Fruit fly (Drosophila melanogaster): ENCODE results near the gene PyK.

Gene PyK

dm6 chr3R:22402355-22402754 is 35.0 kb downstream of the PyK start, which contains the start of gene CG13856:
CG13856 (plus strand) TSS chr3R:22402655.
- TF ChIP-seq CG4318 (GFP tag; optimal IDR thresholded peaks at IDR 0.05): no peak
- TF ChIP-seq CG10669 (GFP tag; optimal IDR thresholded peaks at IDR 0.05): no peak
- TF ChIP-seq CG6276 (GFP tag; optimal IDR thresholded peaks at IDR 0.05): no peak
- no peak for TF ChIP-seq Ets21C (GFP tag; optimal IDR thresholded peaks at IDR 0.05)
- TF ChIP-seq pdm3 (GFP tag; optimal IDR thresholded peaks at IDR 0.05): no peak
- no peak for TF ChIP-seq CG16779 (tag; optimal IDR thresholded peaks at IDR 0.05)
- no peak for TF ChIP-seq CG11294 (GFP tag; IDR thresholded peaks at IDR 0.05)
- no peak for TF ChIP-seq CG1621 (tag; optimal IDR thresholded peaks at IDR 0.05)
- TF ChIP-seq CG6808 (GFP tag; optimal IDR thresholded peaks at IDR 0.05): no peak
- no peak for TF ChIP-seq ss (GFP tag; optimal IDR thresholded peaks at IDR 0.05)
- TF ChIP-seq Hr4 (GFP tag; optimal IDR thresholded peaks at IDR 0.05): no peak
- TF ChIP-seq Gug (GFP tag; IDR thresholded peaks at IDR 0.05): no peak
- no peak for TF ChIP-seq cyc (GFP tag; optimal IDR thresholded peaks at IDR 0.05)
- TF ChIP-seq eg (GFP tag; IDR thresholded peaks at IDR 0.05): no peak
- TF ChIP-seq spab (GFP tag; optimal IDR thresholded peaks at IDR 0.05): no peak
- no peak for TF ChIP-seq CG6854 (GFP tag; optimal IDR thresholded peaks at IDR 0.05)
- no peak for TF ChIP-seq Sox14 (GFP tag; optimal IDR thresholded peaks at IDR 0.05)
- TF ChIP-seq CG9139 (GFP tag; optimal IDR thresholded peaks at IDR 0.05): no peak
- TF ChIP-seq vri (GFP tag; optimal IDR thresholded peaks at IDR 0.05): no peak

dm6 chr3R:22405639-22406038 is 38.3 kb downstream of the PyK start, which contains the start of gene CG13855:
CG13855 (plus strand) TSS chr3R:22405939.
- no peak for TF ChIP-seq pdm3 (GFP tag; optimal IDR thresholded peaks at IDR 0.05)
- TF ChIP-seq CG10631 (GFP tag; optimal IDR thresholded peaks at IDR 0.05): no peak
- TF ChIP-seq Sox14 (GFP tag; optimal IDR thresholded peaks at IDR 0.05): no peak
- TF ChIP-seq CG34406 (GFP tag; optimal IDR thresholded peaks at IDR 0.05): no peak
- no peak for TF ChIP-seq Sox102F (GFP tag; optimal IDR thresholded peaks at IDR 0.05)
- no peak for TF ChIP-seq Hr39 (GFP tag; optimal IDR thresholded peaks at IDR 0.05)
- TF ChIP-seq CG6276 (GFP tag; optimal IDR thresholded peaks at IDR 0.05): no peak
- no peak for TF ChIP-seq Met (GFP tag; optimal IDR thresholded peaks at IDR 0.05)
- TF ChIP-seq CG32006 (GFP tag; optimal IDR thresholded peaks at IDR 0.05): no peak
- no peak for TF ChIP-seq ss (GFP tag; optimal IDR thresholded peaks at IDR 0.05)
- no peak for TF ChIP-seq fd85E (GFP tag; optimal IDR thresholded peaks at IDR 0.05)
- no peak for TF ChIP-seq Lpt (GFP tag; optimal IDR thresholded peaks at IDR 0.05)
- TF ChIP-seq CG1621 (tag; optimal IDR thresholded peaks at IDR 0.05): no peak
- no peak for TF ChIP-seq CG4318 (GFP tag; optimal IDR thresholded peaks at IDR 0.05)
- no peak for TF ChIP-seq Hr38 (GFP tag; optimal IDR thresholded peaks at IDR 0.05)

dm6 chr3R:22410537-22411360 is 43.4 kb downstream of the PyK start, which contains the start of the genes CG13850 and lqfR:
CG13850 (minus strand) TSS chr3R:22410915.
lqfR (plus strand) TSS chr3R:22411301.
- TF ChIP-seq Blimp-1 (GFP tag; optimal IDR thresholded peaks at IDR 0.05) (peak; percentile 50), CG6163 (GFP tag; IDR thresholded peaks at IDR 0.05) (peak; percentile 61; the same call in 1 of the 3 replicates), CG3032 (tag; optimal IDR thresholded peaks at IDR 0.05) (peak; percentile 73), fd59A (GFP tag; optimal IDR thresholded peaks at IDR 0.05) (peak; percentile 62), salr (GFP tag; optimal IDR thresholded peaks at IDR 0.05) (no peak), cyc (GFP tag; optimal IDR thresholded peaks at IDR 0.05) (peak; percentile 82), fkh (GFP tag; optimal IDR thresholded peaks at IDR 0.05) (peak; percentile 64), acj6 (GFP tag; optimal IDR thresholded peaks at IDR 0.05) (peak; percentile 71), CG3919 (GFP tag; optimal IDR thresholded peaks at IDR 0.05) (peak; percentile 74), Hr39 (GFP tag; optimal IDR thresholded peaks at IDR 0.05) (peak; percentile 80), Ets96B (tag; optimal IDR thresholded peaks at IDR 0.05) (peak; percentile 6), Met (GFP tag; optimal IDR thresholded peaks at IDR 0.05) (peak; percentile 77), topi (GFP tag; optimal IDR thresholded peaks at IDR 0.05) (peak; percentile 80), CG1621 (tag; optimal IDR thresholded peaks at IDR 0.05) (no peak), CG11294 (GFP tag; IDR thresholded peaks at IDR 0.05) (peak; percentile 18; the same call in 1 of the 2 replicates), CG11762 (GFP tag; optimal IDR thresholded peaks at IDR 0.05; ENCODE audit: insufficient read depth) (peak; percentile 62), Hr38 (GFP tag; optimal IDR thresholded peaks at IDR 0.05) (no peak), vri (GFP tag; optimal IDR thresholded peaks at IDR 0.05) (peak; percentile 43), CG34406 (GFP tag; optimal IDR thresholded peaks at IDR 0.05) (peak; percentile 65), CG6854 (GFP tag; optimal IDR thresholded peaks at IDR 0.05) (no peak), Sox102F (GFP tag; optimal IDR thresholded peaks at IDR 0.05) (no peak), CG6792 (GFP tag; optimal IDR thresholded peaks at IDR 0.05) (peak; percentile 65), Eip75B (GFP tag; optimal IDR thresholded peaks at IDR 0.05) (peak; percentile 79), CG4318 (GFP tag; optimal IDR thresholded peaks at IDR 0.05) (no peak), CG10631 (GFP tag; optimal IDR thresholded peaks at IDR 0.05) (peak; percentile 80), Sox14 (GFP tag; optimal IDR thresholded peaks at IDR 0.05) (peak; percentile 79), CG9139 (GFP tag; optimal IDR thresholded peaks at IDR 0.05) (peak; percentile 46), achi (GFP tag; optimal IDR thresholded peaks at IDR 0.05) (peak; percentile 79), fd85E (GFP tag; optimal IDR thresholded peaks at IDR 0.05) (peak; percentile 38), svp (GFP tag) (peak; percentile 88)
